Worm (Caenorhabditis elegans): ENCODE data around the gene lelo-1.

Gene lelo-1

DNA sequence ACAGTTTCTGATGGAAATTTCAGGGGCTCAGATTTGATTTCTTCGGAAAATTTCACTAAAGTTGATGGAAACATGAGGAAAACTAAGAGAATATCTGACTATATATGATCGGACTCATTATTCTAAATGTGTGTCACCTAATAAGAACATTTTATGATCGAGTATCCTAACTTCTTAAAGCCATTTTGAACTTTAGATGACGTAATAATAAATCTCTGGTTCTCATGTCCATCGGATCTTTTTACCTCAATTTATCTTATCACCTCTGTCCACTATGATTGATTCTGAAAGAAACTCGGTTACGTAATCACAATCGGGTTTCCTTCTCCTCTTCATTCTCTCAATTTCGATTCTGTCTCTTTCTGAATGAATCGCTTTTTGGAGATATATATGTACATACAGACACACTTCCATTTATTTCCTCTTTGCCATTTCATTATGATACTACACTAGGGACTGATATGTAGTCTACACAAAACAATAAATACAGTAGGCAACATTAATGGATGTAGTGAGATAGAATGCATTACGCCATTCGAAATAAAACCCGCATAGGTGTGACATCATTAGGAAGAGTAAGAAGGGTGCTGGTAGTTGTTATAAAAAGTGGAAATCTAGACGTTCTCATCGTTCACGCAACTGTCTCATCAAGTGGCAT lies 11.2 kb downstream of the lelo-1 start:
- TF ChIP-seq zip-8 (tag; optimal IDR thresholded peaks at IDR 0.05) (peak; percentile 98), nhr-76 (tag; optimal IDR thresholded peaks at IDR 0.05) (no peak)

DNA sequence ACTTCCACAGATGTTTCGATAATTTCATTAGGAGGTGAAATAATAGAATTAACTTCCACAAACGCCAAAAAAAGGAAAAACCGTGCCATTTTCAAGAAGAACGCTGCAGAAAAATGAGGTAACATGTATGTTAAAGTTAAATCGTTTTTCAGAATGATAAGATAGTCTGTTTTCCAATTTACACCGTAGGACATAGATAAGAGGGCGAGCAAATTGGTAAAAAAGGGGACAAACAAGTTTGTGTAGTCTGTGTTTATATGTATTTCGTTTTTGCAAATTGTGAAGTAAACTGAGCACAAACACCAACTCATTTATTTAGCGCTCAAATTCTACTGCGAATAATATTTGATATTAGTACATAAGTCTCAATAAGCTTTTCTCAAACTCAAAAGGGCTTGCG lies 13.7 kb downstream of the lelo-1 start, which contains the start of gene F13H8.11:
Gene F13H8.11, minus strand, starts transcription at position 155 of the 400 bp plus-strand sequence.
- TF ChIP-seq bed-3 (GFP tag; optimal IDR thresholded peaks at IDR 0.05) (no peak), nhr-237 (tag; optimal IDR thresholded peaks at IDR 0.05) (no peak), ces-1 (GFP tag; optimal IDR thresholded peaks at IDR 0.05) (no peak), mls-2 (tag; optimal IDR thresholded peaks at IDR 0.05) (no peak), ceh-39 (tag; optimal IDR thresholded peaks at IDR 0.05) (no peak)

ce11 chrII:6260684-6261083 lies 14.5 kb downstream of the lelo-1 start, which contains the start of gene nmgp-1:
Gene nmgp-1 (plus strand): TSS chrII:6260857.
- TF ChIP-seq pha-4 (tag; optimal IDR thresholded peaks at IDR 0.05) = peak; percentile 13
- TF ChIP-seq ceh-43 (GFP tag; optimal IDR thresholded peaks at IDR 0.05) = no peak
- peak; percentile 35 for TF ChIP-seq zip-8 (tag; optimal IDR thresholded peaks at IDR 0.05)

- TF ChIP-seq tbx-8 (GFP tag; optimal IDR thresholded peaks at IDR 0.05) (no peak), mep-1 (tag; optimal IDR thresholded peaks at IDR 0.05) (no peak), hlh-1 (tag; optimal IDR thresholded peaks at IDR 0.05) (no peak), unc-39 (tag; optimal IDR thresholded peaks at IDR 0.05) (no peak), blmp-1 (tag; optimal IDR thresholded peaks at IDR 0.05) (no peak), ceh-39 (tag; optimal IDR thresholded peaks at IDR 0.05) (no peak), pha-4 (tag; optimal IDR thresholded peaks at IDR 0.05) (no peak), lin-13 (tag; optimal IDR thresholded peaks at IDR 0.05) (no peak), ztf-11 (tag; optimal IDR thresholded peaks at IDR 0.05) (no peak), cnd-1 (tag; optimal IDR thresholded peaks at IDR 0.05) (no peak), elt-3 (tag; optimal IDR thresholded peaks at IDR 0.05) (no peak), sptf-1 (tag; optimal IDR thresholded peaks at IDR 0.05) (no peak), bed-3 (GFP tag; optimal IDR thresholded peaks at IDR 0.05) (no peak), nhr-28 (tag; optimal IDR thresholded peaks at IDR 0.05) (no peak), sem-2 (GFP tag; optimal IDR thresholded peaks at IDR 0.05) (no peak), mab-5 (tag; optimal IDR thresholded peaks at IDR 0.05) (no peak), lin-32 (GFP tag; optimal IDR thresholded peaks at IDR 0.05) (no peak), nhr-2 (tag; optimal IDR thresholded peaks at IDR 0.05) (no peak), flh-1 (GFP tag; optimal IDR thresholded peaks at IDR 0.05) (no peak), unc-62 (GFP tag; optimal IDR thresholded peaks at IDR 0.05) (no peak)
Measured at ce11 chrII:6262222-6262621, 16.1 kb downstream of the lelo-1 start, which contains the start of gene F13H8.12. Gene F13H8.12 (plus strand): TSS chrII:6262522.

- no peak for TF ChIP-seq sem-2 (GFP tag; optimal IDR thresholded peaks at IDR 0.05)
- no peak for TF ChIP-seq nhr-237 (tag; optimal IDR thresholded peaks at IDR 0.05)
- no peak for TF ChIP-seq unc-120 (tag; optimal IDR thresholded peaks at IDR 0.05; ENCODE audit: poor library complexity, severe bottlenecking)
- no peak for TF ChIP-seq mls-2 (tag; optimal IDR thresholded peaks at IDR 0.05)
- no peak for TF ChIP-seq zip-8 (tag; optimal IDR thresholded peaks at IDR 0.05)
- no peak for TF ChIP-seq drap-1 (GFP tag; optimal IDR thresholded peaks at IDR 0.05)
- no peak for TF ChIP-seq sptf-1 (tag; optimal IDR thresholded peaks at IDR 0.05)
- TF ChIP-seq cnd-1 (tag; optimal IDR thresholded peaks at IDR 0.05) = no peak
- TF ChIP-seq ceh-83 (GFP tag; optimal IDR thresholded peaks at IDR 0.05) = no peak
- TF ChIP-seq unc-62 (GFP tag; optimal IDR thresholded peaks at IDR 0.05) = no peak
- TF ChIP-seq lin-32 (GFP tag; optimal IDR thresholded peaks at IDR 0.05) = no peak
- TF ChIP-seq nhr-76 (tag; optimal IDR thresholded peaks at IDR 0.05) = no peak
- no peak for TF ChIP-seq ceh-43 (GFP tag; optimal IDR thresholded peaks at IDR 0.05)
- TF ChIP-seq flh-1 (GFP tag; optimal IDR thresholded peaks at IDR 0.05) = no peak
- no peak for TF ChIP-seq hlh-1 (tag; optimal IDR thresholded peaks at IDR 0.05)
Measured at ce11 chrII:6263685-6264084, 17.5 kb downstream of the lelo-1 start, which contains the start of gene F13H8.3. Gene F13H8.3 (plus strand): TSS chrII:6263985.

ce11 chrII:6267983-6268382 lies 21.8 kb downstream of the lelo-1 start, which contains the start of gene F13H8.8:
Gene F13H8.8 (minus strand): TSS chrII:6268083.
- TF ChIP-seq drap-1 (GFP tag; optimal IDR thresholded peaks at IDR 0.05) (no peak), bed-3 (GFP tag; optimal IDR thresholded peaks at IDR 0.05) (no peak), ham-2 (GFP tag; optimal IDR thresholded peaks at IDR 0.05) (no peak), elt-1 (tag; optimal IDR thresholded peaks at IDR 0.05; ENCODE audit: borderline replicate concordance, insufficient read depth) (no peak), elt-3 (tag; optimal IDR thresholded peaks at IDR 0.05) (no peak), flh-1 (GFP tag; optimal IDR thresholded peaks at IDR 0.05) (no peak), ceh-43 (GFP tag; optimal IDR thresholded peaks at IDR 0.05) (no peak), M03D4.4 (tag; optimal IDR thresholded peaks at IDR 0.05) (no peak), lsy-2 (tag; optimal IDR thresholded peaks at IDR 0.05) (no peak), blmp-1 (tag; optimal IDR thresholded peaks at IDR 0.05) (no peak), ceh-83 (GFP tag; optimal IDR thresholded peaks at IDR 0.05) (no peak), unc-39 (tag; optimal IDR thresholded peaks at IDR 0.05) (no peak), cnd-1 (tag; optimal IDR thresholded peaks at IDR 0.05) (no peak)
